Worm (Caenorhabditis elegans) whole organism, early embryonic: ENCODE measurements around the gene aps-1.

Experiments
- aly-1 ChIP-seq: sonication (generic microtip); optimal IDR thresholded peaks from 2 replicates; lab custom pipeline; 2016; ENCODE audit warnings: missing genetic modification characterization, missing compliant biosample characterization
- ama-1 ChIP-seq: fragments of 150-350 bp; optimal IDR thresholded peaks from 2 replicates; lab custom pipeline; 2014

DNA sequence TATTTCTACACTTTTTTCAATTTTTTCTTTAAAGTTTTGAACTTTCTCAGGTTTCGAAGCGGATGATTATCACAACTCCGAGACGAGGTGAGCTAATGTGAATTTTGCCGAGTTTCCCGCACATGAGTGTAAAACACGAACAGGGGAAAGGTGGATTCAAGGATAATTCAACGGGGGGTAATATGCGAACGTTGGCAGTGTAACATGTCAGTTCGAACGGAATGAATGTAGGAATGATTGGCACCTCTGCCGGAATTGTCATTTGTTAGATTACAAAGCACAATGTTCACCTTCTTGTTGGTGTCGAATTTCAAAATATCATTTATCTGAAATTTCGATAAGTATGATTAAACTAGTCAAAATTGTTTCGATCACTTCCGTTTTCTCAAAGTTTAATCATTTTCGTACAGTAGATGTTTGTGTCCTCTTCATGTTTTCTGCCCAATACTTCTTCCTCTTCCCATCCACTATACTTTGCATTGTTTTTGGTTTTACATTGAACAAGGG is 1.2 kb downstream of the aps-1 start, which contains the start of gene picc-1:
- no peak for TF ChIP-seq aly-1
- TF ChIP-seq ama-1 = no peak
